Fruit fly (Drosophila melanogaster) whole organism, embryonic: ENCODE measurements around the gene glob3.

Source experiments
- CG11560 ChIP-seq: fragments of 200-800 bp; sonication (Bioruptor generic); IDR thresholded peaks from 3 replicates; pipeline ENCODE4 v1.3.6; 2022; ENCODE audit warnings: missing biosample characterization, missing genetic modification characterization
- CG2678 ChIP-seq: fragments of 200-800 bp; sonication (Bioruptor generic); optimal IDR thresholded peaks from 3 replicates; lab custom pipeline; 2019; ENCODE audit warnings: missing biosample characterization, mild to moderate bottlenecking, missing genetic modification characterization, moderate library complexity
- CG9797 ChIP-seq: fragments of 200-800 bp; sonication (Bioruptor generic); optimal IDR thresholded peaks from 3 replicates; lab custom pipeline; 2018; ENCODE audit warnings: missing biosample characterization, mild to moderate bottlenecking, missing genetic modification characterization
- br ChIP-seq: fragments of >200 bp; optimal IDR thresholded peaks from 2 replicates; lab custom pipeline; 2017
- chm ChIP-seq: fragments of 200-800 bp; sonication (Bioruptor generic); IDR thresholded peaks from 2 replicates; pipeline ENCODE4 v1.3.6; 2022; ENCODE audit warnings: missing biosample characterization, missing genetic modification characterization
- gce ChIP-seq: fragments of 200-800 bp; sonication (Bioruptor generic); IDR thresholded peaks from 3 replicates; pipeline ENCODE4 v1.3.6; 2022; ENCODE audit warnings: missing biosample characterization, missing genetic modification characterization
- pb ChIP-seq: fragments of 200-800 bp; sonication (Bioruptor generic); optimal IDR thresholded peaks from 3 replicates; lab custom pipeline; 2016; ENCODE audit warnings: missing biosample characterization, missing genetic modification characterization
- trh ChIP-seq: fragments of 200-800 bp; sonication (Bioruptor generic); optimal IDR thresholded peaks from 2 replicates; lab custom pipeline; 2016; ENCODE audit warnings: missing biosample characterization, missing genetic modification characterization

DNA sequence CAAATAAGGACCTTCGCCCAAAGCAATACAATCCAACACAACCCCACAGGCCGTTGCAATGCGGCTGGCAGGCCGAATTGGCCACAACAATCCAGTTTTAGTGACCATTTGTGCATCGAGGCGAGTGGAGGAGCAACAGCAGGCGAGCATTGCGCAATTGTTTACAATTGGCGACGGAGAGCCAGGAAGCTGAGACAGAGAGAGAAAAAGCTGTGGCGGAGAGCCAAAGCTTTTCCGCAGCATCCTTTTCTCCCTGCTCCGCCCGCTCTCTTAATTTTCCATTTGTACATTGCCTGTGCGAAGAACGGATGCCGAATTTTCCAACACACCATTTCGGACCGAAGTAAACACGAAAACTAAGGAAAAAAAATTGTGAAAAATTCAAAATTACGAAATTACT lies 48.4 kb upstream of the glob3 start, which contains the start of gene kat-60L1:
- TF ChIP-seq CG2678 (tag; lab: Kevin White, UChicago) (no peak), gce (GFP tag; lab: Robert Waterston, UW) (no peak), chm (no peak), br (lab: Kevin White, UChicago) (no peak), trh (GFP tag; lab: Kevin White, UChicago) (no peak), CG9797 (GFP tag; lab: Kevin White, UChicago) (no peak), CG11560 (tag; lab: Robert Waterston, UW) (no peak), pb (GFP tag; lab: Kevin White, UChicago) (no peak)
